Worm (Caenorhabditis elegans) whole organism, young adult: ENCODE data around the gene E02C12.6.

Experiments
- B0019.2 ChIP-seq: fragments of 200-800 bp; sonication (Bioruptor generic); conservative IDR thresholded peaks from 2 replicates; pipeline ENCODE4 v1.3.6; 2022; ENCODE audit warnings: missing genetic modification reagents, missing genetic modification characterization, missing compliant biosample characterization
- F10E7.11 ChIP-seq: sonication (generic microtip); optimal IDR thresholded peaks from 2 replicates; lab custom pipeline; 2017; ENCODE audit warnings: mild to moderate bottlenecking, missing genetic modification characterization, moderate library complexity, missing compliant biosample characterization
- F23B12.7 ChIP-seq: sonication (generic microtip); optimal IDR thresholded peaks from 2 replicates; lab custom pipeline; 2017; ENCODE audit warnings: missing genetic modification characterization, mild to moderate bottlenecking, missing compliant biosample characterization, antibody characterized with exemption, moderate library complexity; ENCODE audit not compliant: insufficient read depth
- K11D2.4 ChIP-seq: fragments of 200-800 bp; sonication (Bioruptor generic); IDR thresholded peaks from 2 replicates; pipeline ENCODE4 v1.3.6; 2022; ENCODE audit warnings: missing genetic modification reagents, missing genetic modification characterization, missing compliant biosample characterization
- Y79H2A.3 ChIP-seq: fragments of 200-800 bp; sonication (Bioruptor generic); conservative IDR thresholded peaks from 2 replicates; pipeline ENCODE4 v1.3.6; 2022; ENCODE audit warnings: missing genetic modification reagents, missing genetic modification characterization, missing compliant biosample characterization
- Y95B8A.8 ChIP-seq: fragments of 200-800 bp; sonication (Bioruptor generic); IDR thresholded peaks from 2 replicates; pipeline ENCODE4 v1.3.6; 2022; ENCODE audit warnings: missing genetic modification reagents, missing genetic modification characterization, missing compliant biosample characterization
- ZK185.1 ChIP-seq: sonication (generic microtip); optimal IDR thresholded peaks from 2 replicates; lab custom pipeline; 2016; ENCODE audit warnings: mild to moderate bottlenecking, missing genetic modification characterization, missing compliant biosample characterization; ENCODE audit not compliant: poor library complexity, severe bottlenecking
- ama-1 ChIP-seq, 3 experiments: fragments of 150-350 bp in 1 of 3; sonication (generic microtip) in 2 of 3; optimal IDR thresholded peaks; 2 replicates each; lab custom pipeline; 2014 to 2018; ENCODE audit warnings: missing biosample characterization in 2 of 3, missing genetic modification characterization in 2 of 3, missing genetic modification reagents in 2 of 3
- aptf-2 ChIP-seq: fragments of 200-800 bp; sonication (Bioruptor generic); conservative IDR thresholded peaks from 2 replicates; pipeline ENCODE4 v1.3.6; 2022; ENCODE audit warnings: missing genetic modification reagents, missing genetic modification characterization, missing compliant biosample characterization
- attf-6 ChIP-seq: fragments of 200-800 bp; sonication (Bioruptor generic); IDR thresholded peaks from 2 replicates; pipeline ENCODE4 v1.3.6; 2022; ENCODE audit warnings: missing genetic modification reagents, missing genetic modification characterization, missing compliant biosample characterization
- bed-2 ChIP-seq: fragments of 200-800 bp; sonication (Bioruptor generic); IDR thresholded peaks from 2 replicates; pipeline ENCODE4 v1.3.6; 2022; ENCODE audit warnings: missing genetic modification reagents, missing genetic modification characterization, missing compliant biosample characterization
- ccch-3 ChIP-seq: fragments of 200-800 bp; sonication (Bioruptor generic); optimal IDR thresholded peaks from 2 replicates; lab custom pipeline; 2018; ENCODE audit warnings: mild to moderate bottlenecking, missing genetic modification characterization, missing compliant biosample characterization
- cebp-1 ChIP-seq, 2 experiments: fragments of 200-800 bp in 1 of 2; sonication (Bioruptor generic) in 1 of 2; sonication (generic microtip) in 1 of 2; IDR thresholded peaks in 1 of 2; optimal IDR thresholded peaks in 1 of 2; 2 replicates each; pipeline versions ENCODE4 v1.3.6 to Lab custom; 2017 to 2022; ENCODE audit warnings: missing compliant biosample characterization in 2 of 2, missing genetic modification characterization in 2 of 2, mild to moderate bottlenecking in 1 of 2, missing genetic modification reagents in 1 of 2, moderate library complexity in 1 of 2
- ceh-100 ChIP-seq: fragments of 200-800 bp; sonication (Bioruptor generic); IDR thresholded peaks from 2 replicates; pipeline ENCODE4 v1.3.6; 2022; ENCODE audit warnings: missing genetic modification reagents, missing genetic modification characterization, missing compliant biosample characterization
- ceh-79 ChIP-seq: sonication (generic microtip); optimal IDR thresholded peaks from 2 replicates; lab custom pipeline; 2017; ENCODE audit warnings: mild to moderate bottlenecking, missing genetic modification characterization, missing compliant biosample characterization
- egl-44 ChIP-seq: fragments of 200-800 bp; sonication (Bioruptor generic); IDR thresholded peaks from 2 replicates; pipeline ENCODE4 v1.3.6; 2022; ENCODE audit warnings: missing genetic modification reagents, missing genetic modification characterization, missing compliant biosample characterization
- egrh-3 ChIP-seq: fragments of 200-800 bp; sonication (Bioruptor generic); IDR thresholded peaks from 2 replicates; pipeline ENCODE4 v1.3.6; 2022; ENCODE audit warnings: missing genetic modification reagents, missing genetic modification characterization, missing compliant biosample characterization
- gei-17 ChIP-seq: fragments of 200-800 bp; sonication (Bioruptor generic); optimal IDR thresholded peaks from 2 replicates; lab custom pipeline; 2018; ENCODE audit warnings: mild to moderate bottlenecking, missing genetic modification characterization, missing compliant biosample characterization
- hlh-26 ChIP-seq: fragments of 200-800 bp; sonication (Bioruptor generic); conservative IDR thresholded peaks from 2 replicates; pipeline ENCODE4 v1.3.6; 2022; ENCODE audit warnings: missing genetic modification reagents, missing genetic modification characterization, missing compliant biosample characterization
- let-607 ChIP-seq, 2 experiments: fragments of 200-800 bp in 1 of 2; sonication (Bioruptor generic) in 1 of 2; sonication (generic microtip) in 1 of 2; optimal IDR thresholded peaks; 2 replicates each; lab custom pipeline; 2016 to 2018; ENCODE audit warnings: mild to moderate bottlenecking in 2 of 2, missing compliant biosample characterization in 2 of 2, missing genetic modification characterization in 2 of 2, moderate library complexity in 2 of 2, missing genotype in 1 of 2
- lin-26 ChIP-seq: fragments of 200-800 bp; sonication (Bioruptor generic); IDR thresholded peaks from 2 replicates; pipeline ENCODE4 v1.3.6; 2022; ENCODE audit warnings: missing genetic modification reagents, missing genetic modification characterization, missing compliant biosample characterization
- mel-28 ChIP-seq: sonication (generic microtip); optimal IDR thresholded peaks from 2 replicates; lab custom pipeline; 2016; ENCODE audit warnings: borderline replicate concordance, mild to moderate bottlenecking, missing genetic modification characterization, missing compliant biosample characterization
- nfya-2 ChIP-seq: fragments of 200-800 bp; sonication (Bioruptor generic); IDR thresholded peaks from 2 replicates; pipeline ENCODE4 v1.3.6; 2022; ENCODE audit warnings: missing genetic modification reagents, missing genetic modification characterization, missing compliant biosample characterization
- nfyb-1 ChIP-seq: fragments of 200-800 bp; sonication (Bioruptor generic); IDR thresholded peaks from 2 replicates; pipeline ENCODE4 v1.3.6; 2022; ENCODE audit warnings: missing genetic modification reagents, missing genetic modification characterization, missing compliant biosample characterization
- nhr-179 ChIP-seq: sonication (generic microtip); optimal IDR thresholded peaks from 2 replicates; lab custom pipeline; 2016; ENCODE audit warnings: mild to moderate bottlenecking, missing genetic modification characterization, missing compliant biosample characterization
- rec-8 ChIP-seq, 2 experiments: sonication (generic microtip); optimal IDR thresholded peaks; 2 replicates each; lab custom pipeline; 2016; ENCODE audit warnings: mild to moderate bottlenecking in 2 of 2, missing genetic modification characterization in 2 of 2, missing genetic modification reagents in 2 of 2, missing genotype in 2 of 2, missing biosample characterization in 1 of 2, missing compliant biosample characterization in 1 of 2, moderate library complexity in 1 of 2
- repo-1 ChIP-seq: sonication (generic microtip); optimal IDR thresholded peaks from 2 replicates; lab custom pipeline; 2017; ENCODE audit warnings: mild to moderate bottlenecking, missing genetic modification characterization, missing compliant biosample characterization
- rpc-1 ChIP-seq, 2 experiments: fragments of 150-350 bp in 1 of 2; sonication (generic microtip) in 1 of 2; optimal IDR thresholded peaks; 2 replicates each; lab custom pipeline; 2014 to 2018; ENCODE audit warnings: missing biosample characterization in 1 of 2, missing genetic modification characterization in 1 of 2, missing genetic modification reagents in 1 of 2, missing genotype in 1 of 2
- sdz-38 ChIP-seq: sonication (generic microtip); optimal IDR thresholded peaks from 2 replicates; lab custom pipeline; 2016; ENCODE audit warnings: missing genotype, missing genetic modification characterization, missing compliant biosample characterization
- snpc-1.1 ChIP-seq: sonication (generic microtip); optimal IDR thresholded peaks from 2 replicates; lab custom pipeline; 2017; ENCODE audit warnings: missing genetic modification characterization, mild to moderate bottlenecking, missing compliant biosample characterization, antibody characterized with exemption, moderate library complexity, missing genotype, missing genetic modification reagents; ENCODE audit not compliant: insufficient read depth
- snpc-1.3 ChIP-seq: sonication (generic microtip); optimal IDR thresholded peaks from 2 replicates; lab custom pipeline; 2017; ENCODE audit warnings: missing genetic modification characterization, mild to moderate bottlenecking, missing compliant biosample characterization, antibody characterized with exemption, moderate library complexity, missing genotype, missing genetic modification reagents; ENCODE audit not compliant: insufficient read depth
- ztf-18 ChIP-seq: sonication (generic microtip); optimal IDR thresholded peaks from 2 replicates; lab custom pipeline; 2016; ENCODE audit warnings: missing genotype, mild to moderate bottlenecking, missing genetic modification characterization, missing compliant biosample characterization
- ztf-28 ChIP-seq: fragments of 200-800 bp; sonication (Bioruptor generic); IDR thresholded peaks from 2 replicates; pipeline ENCODE4 v1.3.6; 2022; ENCODE audit warnings: missing genetic modification reagents, missing genetic modification characterization, missing compliant biosample characterization
- ztf-6 ChIP-seq: fragments of 200-800 bp; sonication (Bioruptor generic); IDR thresholded peaks from 2 replicates; pipeline ENCODE4 v1.3.6; 2022; ENCODE audit warnings: missing genetic modification reagents, missing genetic modification characterization, missing compliant biosample characterization

Gene E02C12.6

ce11 chrV:9334216-9334615 is 36.7 kb downstream of the E02C12.6 start, which contains the start of gene ucp-4 (continued):
- TF ChIP-seq rpc-1 (optimal IDR thresholded peaks at IDR 0.05; lab: Kevin White, UChicago) (no peak), rpc-1 (tag; optimal IDR thresholded peaks at IDR 0.05; lab: Kevin White, UChicago) (no peak), bed-2 (no peak), egl-44 (GFP tag; lab: Robert Waterston, UW) (peak; percentile 30; the same call in 1 of the 2 replicates), K11D2.4 (GFP tag; lab: Robert Waterston, UW) (no peak), mel-28 (no peak), gei-17 (GFP tag; lab: Kevin White, UChicago) (no peak), ceh-100 (GFP tag; lab: Robert Waterston, UW) (no peak), ceh-79 (tag; lab: Kevin White, UChicago) (no peak), ztf-28 (GFP tag; lab: Robert Waterston, UW) (no peak), attf-6 (GFP tag; lab: Robert Waterston, UW) (no peak), ztf-18 (tag; lab: Kevin White, UChicago) (no peak), B0019.2 (GFP tag; lab: Robert Waterston, UW) (no peak), ccch-3 (no peak), snpc-1.3 (tag; lab: Kevin White, UChicago) (no peak)

ce11 chrV:9333316-9334048 is 37.4 kb downstream of the E02C12.6 start, which contains the start of gene acl-14:
Gene acl-14 (minus strand): TSS chrV:9333631.
- TF ChIP-seq ZK185.1 (tag; lab: Kevin White, UChicago): no peak
- TF ChIP-seq ceh-79 (tag; lab: Kevin White, UChicago): no peak
- peak; percentile 96 for TF ChIP-seq cebp-1 (GFP tag; IDR thresholded peaks at IDR 0.05; lab: Robert Waterston, UW)
- TF ChIP-seq cebp-1 (tag; optimal IDR thresholded peaks at IDR 0.05; lab: Kevin White, UChicago): peak; percentile 97
- TF ChIP-seq nfya-2 (GFP tag; lab: Robert Waterston, UW): no peak
- 0 out of 2 replicates have a peak, but pooled peaks have one; percentile 15 for TF ChIP-seq lin-26 (GFP tag; lab: Robert Waterston, UW)

- TF ChIP-seq ama-1 (optimal IDR thresholded peaks at IDR 0.05; lab: Kevin White, UChicago) (no peak), ama-1 (GFP tag; optimal IDR thresholded peaks at IDR 0.05; lab: Kevin White, UChicago) (no peak), hlh-26 (GFP tag; lab: Robert Waterston, UW) (no peak), nfyb-1 (GFP tag; lab: Robert Waterston, UW) (no peak), let-607 (tag; optimal IDR thresholded peaks at IDR 0.05; lab: Kevin White, UChicago) (no peak), F10E7.11 (no peak), F23B12.7 (tag; lab: Kevin White, UChicago) (no peak), snpc-1.1 (tag; lab: Kevin White, UChicago) (no peak), egrh-3 (no peak), Y79H2A.3 (GFP tag; lab: Robert Waterston, UW) (no peak), Y95B8A.8 (GFP tag; lab: Robert Waterston, UW) (no peak), mel-28 (no peak), repo-1 (tag; lab: Kevin White, UChicago) (no peak), sdz-38 (no peak), rec-8 (tag; optimal IDR thresholded peaks at IDR 0.05; lab: Kevin White, UChicago) (no peak), ztf-28 (GFP tag; lab: Robert Waterston, UW) (no peak), aptf-2 (GFP tag; lab: Robert Waterston, UW) (no peak), nhr-179 (tag; lab: Kevin White, UChicago) (no peak), bed-2 (no peak), ztf-6 (GFP tag; lab: Robert Waterston, UW) (no peak)
Observed at ce11 chrV:9332611-9333315, 38.1 kb downstream of the E02C12.6 start.
